Fruit fly (Drosophila melanogaster) whole organism, embryonic: ENCODE results near the gene CG13917.

Experiments used
- Abd-B ChIP-seq: fragments of 200-800 bp; sonication (Bioruptor generic); optimal IDR thresholded peaks from 2 replicates; lab custom pipeline; 2018; ENCODE audit warnings: missing biosample characterization, mild to moderate bottlenecking, missing genetic modification characterization, moderate library complexity
- Atf6 ChIP-seq: fragments of 200-800 bp; sonication (Bioruptor generic); IDR thresholded peaks from 2 replicates; pipeline ENCODE4 v1.3.6; 2022; ENCODE audit warnings: missing biosample characterization, missing genetic modification characterization
- CG10274 ChIP-seq: fragments of 200-800 bp; sonication (Bioruptor generic); optimal IDR thresholded peaks from 3 replicates; lab custom pipeline; 2017; ENCODE audit warnings: missing biosample characterization, mild to moderate bottlenecking, missing genetic modification characterization
- CG10565 ChIP-seq: fragments of 200-800 bp; sonication (Bioruptor generic); optimal IDR thresholded peaks from 3 replicates; lab custom pipeline; 2016; ENCODE audit warnings: missing biosample characterization, mild to moderate bottlenecking, missing genetic modification characterization
- CG10654 ChIP-seq: fragments of 200-800 bp; sonication (Bioruptor generic); optimal IDR thresholded peaks from 2 replicates; lab custom pipeline; 2016; ENCODE audit warnings: missing biosample characterization, missing genetic modification characterization
- CG11085 ChIP-seq: fragments of 200-800 bp; sonication (Bioruptor generic); IDR thresholded peaks from 2 replicates; pipeline ENCODE4 v1.3.6; 2022; ENCODE audit warnings: missing biosample characterization, missing genetic modification characterization
- CG11695 ChIP-seq: fragments of 200-800 bp; sonication (Bioruptor generic); IDR thresholded peaks from 3 replicates; pipeline ENCODE4 v1.3.6; 2022; ENCODE audit warnings: missing biosample characterization, missing genetic modification characterization
- CG13424 ChIP-seq: fragments of 200-800 bp; sonication (Bioruptor generic); optimal IDR thresholded peaks from 2 replicates; lab custom pipeline; 2019; ENCODE audit warnings: missing biosample characterization, mild to moderate bottlenecking, missing genetic modification characterization, moderate library complexity
- CG14441 ChIP-seq: fragments of 200-800 bp; sonication (Bioruptor generic); IDR thresholded peaks from 2 replicates; pipeline ENCODE4 v1.3.6; 2022; ENCODE audit warnings: missing biosample characterization, missing genetic modification characterization
- CG15073 ChIP-seq: fragments of 200-800 bp; sonication (Bioruptor generic); optimal IDR thresholded peaks from 2 replicates; lab custom pipeline; 2016; ENCODE audit warnings: missing biosample characterization, missing genetic modification characterization
- CG15601 ChIP-seq: fragments of 200-800 bp; sonication (Bioruptor generic); optimal IDR thresholded peaks from 3 replicates; lab custom pipeline; 2019; ENCODE audit warnings: missing biosample characterization, mild to moderate bottlenecking, missing genetic modification characterization, moderate library complexity
- CG17568 ChIP-seq: fragments of 200-800 bp; sonication (Bioruptor generic); optimal IDR thresholded peaks from 2 replicates; lab custom pipeline; 2018; ENCODE audit warnings: missing biosample characterization, mild to moderate bottlenecking, missing genetic modification characterization, moderate library complexity
- CG2875 ChIP-seq: fragments of 200-800 bp; sonication (Bioruptor generic); optimal IDR thresholded peaks from 2 replicates; lab custom pipeline; 2017; ENCODE audit warnings: missing biosample characterization, mild to moderate bottlenecking, missing genetic modification characterization, missing genetic modification reagents
- CG32772 ChIP-seq: fragments of 200-800 bp; sonication (Bioruptor generic); IDR thresholded peaks from 2 replicates; pipeline ENCODE4 v1.3.6; 2022; ENCODE audit warnings: missing biosample characterization, missing genetic modification characterization
- CG4820 ChIP-seq: fragments of 200-800 bp; sonication (Bioruptor generic); optimal IDR thresholded peaks from 3 replicates; lab custom pipeline; 2016; ENCODE audit warnings: missing biosample characterization, missing genetic modification characterization
- CG8089 ChIP-seq: fragments of 200-800 bp; sonication (Bioruptor generic); optimal IDR thresholded peaks from 3 replicates; lab custom pipeline; 2016; ENCODE audit warnings: missing biosample characterization, missing genetic modification characterization
- D ChIP-seq, 2 experiments: fragments of 200-800 bp in 1 of 2; fragments of >200 bp in 1 of 2; sonication (Bioruptor generic) in 1 of 2; optimal IDR thresholded peaks; 2 replicates in 1 of 2; 3 replicates in 1 of 2; lab custom pipeline; 2017; ENCODE audit warnings: mild to moderate bottlenecking in 1 of 2, missing biosample characterization in 1 of 2, missing genetic modification characterization in 1 of 2, missing genetic modification reagents in 1 of 2
- Dref ChIP-seq: fragments of 200-800 bp; sonication (Bioruptor generic); IDR thresholded peaks from 2 replicates; pipeline ENCODE4 v1.3.6; 2022; ENCODE audit warnings: missing biosample characterization, missing genetic modification characterization
- Elba2 ChIP-seq: fragments of 200-800 bp; sonication (Bioruptor generic); optimal IDR thresholded peaks from 3 replicates; lab custom pipeline; 2016; ENCODE audit warnings: missing biosample characterization, missing genetic modification characterization
- Hr39 ChIP-seq: fragments of >200 bp; optimal IDR thresholded peaks from 2 replicates; lab custom pipeline; 2017
- Hr51 ChIP-seq, 2 experiments: fragments of 200-800 bp; sonication (Bioruptor generic); optimal IDR thresholded peaks; 2 replicates in 1 of 2; 3 replicates in 1 of 2; lab custom pipeline; 2016 to 2018; ENCODE audit warnings: missing biosample characterization in 2 of 2, missing genetic modification characterization in 2 of 2, mild to moderate bottlenecking in 1 of 2, moderate library complexity in 1 of 2
- Lim3 ChIP-seq: fragments of 200-800 bp; sonication (Bioruptor generic); IDR thresholded peaks from 2 replicates; pipeline ENCODE4 v1.3.6; 2022; ENCODE audit warnings: missing biosample characterization, missing genetic modification characterization
- MBD-R2 ChIP-seq: fragments of 200-800 bp; sonication (Bioruptor generic); IDR thresholded peaks from 2 replicates; pipeline ENCODE4 v1.3.6; 2022; ENCODE audit warnings: missing biosample characterization, missing genetic modification characterization
- MTF-1 ChIP-seq: fragments of 200-800 bp; sonication (Bioruptor generic); optimal IDR thresholded peaks from 2 replicates; lab custom pipeline; 2018; ENCODE audit warnings: missing biosample characterization, mild to moderate bottlenecking, missing genetic modification characterization, borderline replicate concordance
- Rfx ChIP-seq: fragments of 200-800 bp; sonication (Bioruptor generic); IDR thresholded peaks from 2 replicates; pipeline ENCODE4 v1.3.6; 2022; ENCODE audit warnings: missing biosample characterization, missing genetic modification characterization
- Side ChIP-seq: fragments of 200-800 bp; sonication (Bioruptor generic); optimal IDR thresholded peaks from 2 replicates; lab custom pipeline; 2016; ENCODE audit warnings: missing biosample characterization, missing genetic modification characterization
- Six4 ChIP-seq: fragments of 200-800 bp; sonication (Bioruptor generic); optimal IDR thresholded peaks from 2 replicates; lab custom pipeline; 2016; ENCODE audit warnings: missing biosample characterization, missing genetic modification characterization
- Xbp1 ChIP-seq: fragments of 200-800 bp; sonication (Bioruptor generic); optimal IDR thresholded peaks from 3 replicates; lab custom pipeline; 2016; ENCODE audit warnings: missing biosample characterization, mild to moderate bottlenecking, missing genetic modification characterization
- ac ChIP-seq: fragments of 200-800 bp; sonication (Bioruptor generic); optimal IDR thresholded peaks from 3 replicates; lab custom pipeline; 2017; ENCODE audit warnings: missing biosample characterization, mild to moderate bottlenecking, missing genetic modification characterization
- dpn ChIP-seq, 2 experiments: fragments of 200-800 bp; sonication (Bioruptor generic); optimal IDR thresholded peaks; 3 replicates each; lab custom pipeline; 2016; ENCODE audit warnings: missing biosample characterization in 2 of 2, missing genetic modification characterization in 2 of 2
- fd102C ChIP-seq: fragments of 200-800 bp; sonication (Bioruptor generic); optimal IDR thresholded peaks from 2 replicates; lab custom pipeline; 2018; ENCODE audit warnings: missing biosample characterization, mild to moderate bottlenecking, missing genetic modification characterization, moderate library complexity
- fd96Cb ChIP-seq: fragments of 200-800 bp; sonication (Bioruptor generic); optimal IDR thresholded peaks from 2 replicates; lab custom pipeline; 2018; ENCODE audit warnings: missing biosample characterization, mild to moderate bottlenecking, missing genetic modification characterization, moderate library complexity
- her ChIP-seq: fragments of 200-800 bp; sonication (Bioruptor generic); optimal IDR thresholded peaks from 2 replicates; lab custom pipeline; 2016; ENCODE audit warnings: missing biosample characterization, missing genetic modification characterization
- lola ChIP-seq, 3 experiments: fragments of >200 bp in 2 of 3; fragments of 200-800 bp in 1 of 3; sonication (Bioruptor generic) in 1 of 3; optimal IDR thresholded peaks; 2 replicates each; lab custom pipeline; 2017 to 2019; ENCODE audit warnings: missing biosample characterization in 3 of 3, missing genetic modification characterization in 3 of 3, mild to moderate bottlenecking in 1 of 3, moderate library complexity in 1 of 3
- otp ChIP-seq: fragments of 200-800 bp; sonication (Bioruptor generic); IDR thresholded peaks from 3 replicates; pipeline ENCODE4, ENCODE4 v1.3.6; 2022; ENCODE audit warnings: missing biosample characterization, missing genetic modification characterization
- pros ChIP-seq: fragments of 200-800 bp; sonication (Bioruptor generic); optimal IDR thresholded peaks from 3 replicates; lab custom pipeline; 2019; ENCODE audit warnings: missing biosample characterization, mild to moderate bottlenecking, missing genetic modification characterization, moderate library complexity
- sc ChIP-seq, 3 experiments: fragments of >200 bp in 2 of 3; fragments of 200-800 bp in 1 of 3; sonication (Bioruptor generic) in 1 of 3; optimal IDR thresholded peaks; 2 replicates in 2 of 3; 3 replicates in 1 of 3; lab custom pipeline; 2017; ENCODE audit warnings: mild to moderate bottlenecking in 1 of 3, missing biosample characterization in 1 of 3, missing genetic modification characterization in 1 of 3, missing genetic modification reagents in 1 of 3
- sens-2 ChIP-seq: fragments of 200-800 bp; sonication (Bioruptor generic); IDR thresholded peaks from 2 replicates; pipeline ENCODE4 v1.3.6; 2022; ENCODE audit warnings: missing biosample characterization, missing genetic modification characterization
- seq ChIP-seq: fragments of 200-800 bp; sonication (Bioruptor generic); IDR thresholded peaks from 2 replicates; pipeline ENCODE4 v1.3.6; 2022; ENCODE audit warnings: missing biosample characterization, missing genetic modification characterization
- shn ChIP-seq: fragments of 200-800 bp; sonication (Bioruptor generic); optimal IDR thresholded peaks from 3 replicates; lab custom pipeline; 2016; ENCODE audit warnings: missing biosample characterization, missing genetic modification characterization
- slbo ChIP-seq: fragments of 200-800 bp; sonication (Bioruptor generic); IDR thresholded peaks from 2 replicates; pipeline ENCODE4 v1.3.6; 2022; ENCODE audit warnings: missing biosample characterization, missing genetic modification characterization
- sna ChIP-seq: fragments of 200-800 bp; sonication (Bioruptor generic); IDR thresholded peaks from 2 replicates; pipeline ENCODE4 v1.3.6; 2022; ENCODE audit warnings: missing biosample characterization, missing genetic modification characterization; ENCODE audit not compliant: partially characterized antibody
- stc ChIP-seq: fragments of 200-800 bp; sonication (Bioruptor generic); IDR thresholded peaks from 2 replicates; pipeline ENCODE4 v1.3.6; 2022; ENCODE audit warnings: missing biosample characterization, missing genetic modification characterization
- sug ChIP-seq: fragments of 200-800 bp; optimal IDR thresholded peaks from 2 replicates; lab custom pipeline; 2019; ENCODE audit warnings: missing biosample characterization, mild to moderate bottlenecking, missing genetic modification characterization, moderate library complexity
- tap ChIP-seq: fragments of 200-800 bp; optimal IDR thresholded peaks from 3 replicates; lab custom pipeline; 2019; ENCODE audit warnings: missing biosample characterization, mild to moderate bottlenecking, missing genetic modification characterization, moderate library complexity
- tgo ChIP-seq: fragments of 200-800 bp; sonication (Bioruptor generic); IDR thresholded peaks from 3 replicates; pipeline ENCODE4 v1.3.6; 2022; ENCODE audit warnings: missing biosample characterization, missing genetic modification characterization
- zen ChIP-seq: fragments of 200-800 bp; sonication (Bioruptor generic); optimal IDR thresholded peaks from 3 replicates; lab custom pipeline; 2018; ENCODE audit warnings: missing biosample characterization, mild to moderate bottlenecking, missing genetic modification characterization, moderate library complexity
- zen2 ChIP-seq: fragments of 200-800 bp; sonication (Bioruptor generic); IDR thresholded peaks from 3 replicates; pipeline ENCODE4 v1.3.6; 2022; ENCODE audit warnings: missing biosample characterization, missing genetic modification characterization; ENCODE audit not compliant: partially characterized antibody
- zfh1 ChIP-seq: fragments of 200-800 bp; sonication (Bioruptor generic); IDR thresholded peaks from 3 replicates; pipeline ENCODE4 v1.3.6; 2022; ENCODE audit warnings: missing biosample characterization, missing genetic modification characterization

CG13917 gene

dm6 chr3L:1578391-1578948 lies 2.0 kb downstream of the CG13917 start (continued):
- no peak for TF ChIP-seq CG8089 (GFP tag; lab: Kevin White, UChicago)
- TF ChIP-seq CG11085 (GFP tag; lab: Robert Waterston, UW), result no peak
- TF ChIP-seq her (GFP tag; lab: Kevin White, UChicago), result peak; percentile 6
- no peak for TF ChIP-seq fd102C (GFP tag; lab: Kevin White, UChicago)
- TF ChIP-seq shn (GFP tag; lab: Kevin White, UChicago), result peak; percentile 18
- peak; percentile 46 for TF ChIP-seq Six4 (GFP tag; lab: Kevin White, UChicago)
- TF ChIP-seq Hr51 (GFP tag; optimal IDR thresholded peaks at IDR 0.05; lab: Kevin White, UChicago), result peak in 1 of 2 experiments; percentile 43
- TF ChIP-seq ac (GFP tag; lab: Kevin White, UChicago), result no peak
- 0 out of 2 replicates have a peak, but pooled peaks have one; percentile 5 for TF ChIP-seq CG32772
- TF ChIP-seq CG10654 (GFP tag; lab: Kevin White, UChicago), result peak; percentile 24
- TF ChIP-seq Elba2 (GFP tag; lab: Kevin White, UChicago), result no peak
- peak; percentile 54; the same call in 2 of the 3 replicates for TF ChIP-seq zfh1 (GFP tag; lab: Robert Waterston, UW)
- peak; percentile 50 for TF ChIP-seq CG15601 (tag; lab: Kevin White, UChicago)
- TF ChIP-seq zen2, result no peak
- peak; percentile 13 for TF ChIP-seq Side (GFP tag; lab: Kevin White, UChicago)
- TF ChIP-seq otp, result no peak
- no peak for TF ChIP-seq CG10565 (GFP tag; lab: Kevin White, UChicago)
- 0 out of 2 replicates have a peak, but pooled peaks have one; percentile 4 for TF ChIP-seq Dref (GFP tag; lab: Robert Waterston, UW)
- no peak for TF ChIP-seq sens-2 (GFP tag; lab: Robert Waterston, UW)
- peak; percentile 61 for TF ChIP-seq Atf6
- TF ChIP-seq lola (GFP tag; optimal IDR thresholded peaks at IDR 0.05; lab: Kevin White, UChicago), result no peak
- no peak for TF ChIP-seq CG10274
- TF ChIP-seq sc (optimal IDR thresholded peaks at IDR 0.05; lab: Kevin White, UChicago), result no peak
- no peak for TF ChIP-seq sc (GFP tag; optimal IDR thresholded peaks at IDR 0.05; lab: Kevin White, UChicago)
- no peak for TF ChIP-seq CG15073 (GFP tag; lab: Kevin White, UChicago)
- TF ChIP-seq CG13424 (tag; lab: Kevin White, UChicago), result peak; percentile 33
- TF ChIP-seq pros, result peak; percentile 11
- 0 out of 3 replicates have a peak, but pooled peaks have one; percentile 31 for TF ChIP-seq CG11695 (GFP tag; lab: Robert Waterston, UW)
- no peak for TF ChIP-seq D (optimal IDR thresholded peaks at IDR 0.05; lab: Kevin White, UChicago)
- peak; percentile 9 for TF ChIP-seq D (GFP tag; optimal IDR thresholded peaks at IDR 0.05; lab: Kevin White, UChicago)
- 0 out of 2 replicates have a peak, but pooled peaks have one; percentile 22 for TF ChIP-seq CG14441 (GFP tag; lab: Robert Waterston, UW)
- TF ChIP-seq sug (tag; lab: Kevin White, UChicago), result no peak
- TF ChIP-seq MBD-R2 (GFP tag; lab: Robert Waterston, UW), result 0 out of 2 replicates have a peak, but pooled peaks have one; percentile 18
- TF ChIP-seq CG17568 (GFP tag; lab: Kevin White, UChicago), result peak; percentile 28
- TF ChIP-seq CG2875 (GFP tag; lab: Kevin White, UChicago), result no peak
- peak; percentile 41; the same call in 1 of the 3 replicates for TF ChIP-seq tgo (GFP tag; lab: Robert Waterston, UW)
- TF ChIP-seq fd96Cb (tag; lab: Kevin White, UChicago), result peak; percentile 41
- TF ChIP-seq MTF-1 (GFP tag; lab: Kevin White, UChicago), result no peak
- TF ChIP-seq dpn (GFP tag; optimal IDR thresholded peaks at IDR 0.05; lab: Kevin White, UChicago), result peak in 1 of 2 experiments; percentile 28
- TF ChIP-seq Rfx (GFP tag; lab: Robert Waterston, UW), result peak; percentile 49
- TF ChIP-seq seq (GFP tag; lab: Robert Waterston, UW), result 0 out of 2 replicates have a peak, but pooled peaks have one; percentile 18
- TF ChIP-seq sna (GFP tag; lab: Robert Waterston, UW), result no peak
- no peak for TF ChIP-seq Lim3 (GFP tag; lab: Robert Waterston, UW)
- peak; percentile 1 for TF ChIP-seq Xbp1 (GFP tag; lab: Kevin White, UChicago)
- peak; percentile 17 for TF ChIP-seq tap
- TF ChIP-seq CG4820 (GFP tag; lab: Kevin White, UChicago), result peak; percentile 37
- TF ChIP-seq Hr39, result no peak
- peak; percentile 27 for TF ChIP-seq slbo (GFP tag; lab: Robert Waterston, UW)
- TF ChIP-seq stc (GFP tag; lab: Robert Waterston, UW), result no peak
- no peak for TF ChIP-seq Abd-B (GFP tag; lab: Kevin White, UChicago)
- no peak for TF ChIP-seq zen (tag; lab: Kevin White, UChicago)
